Fruit fly (Drosophila melanogaster) whole organism: ENCODE results near the gene RhoL.

Experiments used
- CG8478 ChIP-seq: fragments of >200 bp; optimal IDR thresholded peaks from 2 replicates; lab custom pipeline; 2018; ENCODE audit warnings: inconsistent platforms
- Dll ChIP-seq: fragments of >200 bp; optimal IDR thresholded peaks from 2 replicates; lab custom pipeline; 2017
- EcR ChIP-seq, 2 experiments: fragments of >200 bp; optimal IDR thresholded peaks; 2 replicates each; lab custom pipeline; 2017; ENCODE audit warnings: missing biosample characterization in 2 of 2, missing genetic modification characterization in 2 of 2, missing genetic modification reagents in 2 of 2
- pan ChIP-seq: fragments of >200 bp; optimal IDR thresholded peaks from 2 replicates; lab custom pipeline; 2017
- psq ChIP-seq: fragments of >200 bp; optimal IDR thresholded peaks from 2 replicates; lab custom pipeline; 2017
- usp ChIP-seq: fragments of >200 bp; optimal IDR thresholded peaks from 2 replicates; lab custom pipeline; 2017; ENCODE audit warnings: missing biosample characterization, missing genetic modification characterization, mixed read lengths

The RhoL gene

DNA sequence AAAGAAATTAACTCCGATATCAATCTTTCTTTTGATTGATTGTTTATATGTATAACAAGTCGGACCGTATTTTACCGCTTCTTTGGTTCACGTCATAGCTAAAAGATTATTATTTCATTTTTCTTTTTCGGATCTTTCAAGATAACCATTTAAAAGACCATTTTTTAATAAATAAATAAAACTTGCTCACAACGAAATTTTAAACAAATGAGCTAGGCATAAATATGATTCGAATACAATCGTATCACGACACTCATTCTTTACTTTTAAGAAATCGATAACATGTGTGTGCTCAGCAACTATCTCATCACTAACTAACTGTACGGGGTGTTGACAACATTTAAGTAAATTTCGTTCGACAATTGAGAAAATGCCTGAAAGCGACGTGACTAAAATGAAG, 2.0 kb upstream of the RhoL start, which contains the start of gene CG8149:
CG8149 (plus strand) TSS at position 302 of the 400 bp plus-strand sequence.
- no peak for TF ChIP-seq pan (lab: Kevin White, UChicago)
- no peak for TF ChIP-seq psq (lab: Kevin White, UChicago)
- no peak for TF ChIP-seq EcR (GFP tag; optimal IDR thresholded peaks at IDR 0.05; lab: Kevin White, UChicago)
- no peak for TF ChIP-seq CG8478 (lab: Kevin White, UChicago)

DNA sequence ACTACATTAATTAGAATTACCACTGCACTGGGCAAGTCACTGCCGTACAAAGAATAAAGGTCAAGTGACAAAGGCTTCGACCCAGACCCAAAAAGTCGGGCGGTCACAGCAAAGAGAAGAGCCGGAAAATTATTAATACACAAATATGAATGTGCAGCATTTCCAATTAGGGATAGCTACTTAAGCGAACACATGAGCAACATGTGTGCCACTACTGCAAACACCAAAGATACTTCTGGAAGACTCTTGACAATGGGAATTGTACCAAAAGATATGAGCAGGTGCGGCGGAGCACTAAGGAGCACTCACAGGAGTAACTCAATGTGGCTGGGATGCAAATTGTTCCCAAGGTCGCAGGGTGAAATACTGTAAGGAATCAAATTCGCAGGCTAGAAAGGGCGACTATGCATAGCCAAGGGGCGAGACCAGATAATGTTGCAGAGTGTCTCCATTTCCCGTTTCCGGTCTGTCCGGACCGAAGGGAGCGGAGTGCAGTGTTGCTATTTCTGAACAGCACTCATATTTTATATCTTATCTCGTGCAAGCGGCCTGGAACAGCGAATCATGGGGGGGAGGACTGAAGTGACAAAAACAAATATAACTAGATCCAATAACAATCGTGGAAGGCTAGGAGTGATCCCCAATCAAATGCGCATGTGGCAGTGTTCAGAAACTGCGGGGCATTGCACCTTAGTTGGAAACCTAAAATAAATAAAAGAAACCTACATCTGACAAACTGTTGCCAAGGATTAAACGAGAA, 1.1 kb upstream of the RhoL start:
- TF ChIP-seq psq (lab: Kevin White, UChicago) (no peak), usp (no peak), CG8478 (lab: Kevin White, UChicago) (no peak), EcR (GFP tag; optimal IDR thresholded peaks at IDR 0.05; lab: Kevin White, UChicago) (peak in 1 of 2 experiments; percentile 16)

DNA sequence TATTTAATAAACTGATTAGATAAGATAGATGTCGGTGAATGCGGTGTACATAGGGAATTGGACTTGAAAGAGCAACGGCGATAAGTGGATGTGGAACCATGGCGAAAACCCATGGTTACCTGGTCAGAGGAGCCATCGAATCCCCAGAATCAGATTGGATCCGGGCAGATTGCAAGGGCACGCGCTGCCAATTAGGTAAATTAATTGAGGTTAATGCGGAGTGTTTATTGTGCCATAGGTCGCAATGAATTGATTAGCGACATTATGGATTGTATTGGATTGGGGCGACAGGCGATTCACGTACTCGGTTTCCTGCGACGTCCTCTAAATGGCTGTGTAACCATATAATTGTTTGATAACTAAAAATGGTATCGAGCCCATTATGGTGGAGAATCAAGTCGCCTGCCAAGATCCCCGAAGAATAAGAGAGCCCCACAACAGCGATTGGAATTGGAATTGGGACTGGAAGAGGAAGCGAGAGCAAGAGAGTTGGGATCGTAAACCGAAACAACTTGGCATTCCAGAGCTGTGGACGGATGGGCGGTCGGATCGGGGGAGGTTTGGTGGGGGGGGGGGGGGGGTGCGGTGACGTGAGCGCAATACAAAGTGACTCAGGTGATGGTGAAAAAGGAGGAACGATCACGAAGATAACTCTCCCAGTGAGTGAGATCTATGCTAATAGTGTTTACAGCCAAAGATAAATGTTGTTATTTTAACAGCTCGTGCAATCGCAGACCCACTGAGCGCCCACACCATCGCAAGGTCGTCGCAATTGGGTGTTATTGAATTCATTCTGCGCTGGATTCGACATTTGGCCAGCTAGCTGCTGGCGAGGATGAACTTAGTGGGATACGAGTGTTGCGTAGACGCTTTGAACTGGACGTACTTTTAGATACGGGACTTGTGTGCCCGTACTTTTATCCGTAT, 629 bp downstream of the RhoL start:
- no peak for TF ChIP-seq EcR (GFP tag; optimal IDR thresholded peaks at IDR 0.05; lab: Kevin White, UChicago)
- no peak for TF ChIP-seq CG8478 (lab: Kevin White, UChicago)
- no peak for TF ChIP-seq Dll (lab: Kevin White, UChicago)
- no peak for TF ChIP-seq pan (lab: Kevin White, UChicago)
- TF ChIP-seq usp, result no peak
- TF ChIP-seq psq (lab: Kevin White, UChicago), result no peak

DNA sequence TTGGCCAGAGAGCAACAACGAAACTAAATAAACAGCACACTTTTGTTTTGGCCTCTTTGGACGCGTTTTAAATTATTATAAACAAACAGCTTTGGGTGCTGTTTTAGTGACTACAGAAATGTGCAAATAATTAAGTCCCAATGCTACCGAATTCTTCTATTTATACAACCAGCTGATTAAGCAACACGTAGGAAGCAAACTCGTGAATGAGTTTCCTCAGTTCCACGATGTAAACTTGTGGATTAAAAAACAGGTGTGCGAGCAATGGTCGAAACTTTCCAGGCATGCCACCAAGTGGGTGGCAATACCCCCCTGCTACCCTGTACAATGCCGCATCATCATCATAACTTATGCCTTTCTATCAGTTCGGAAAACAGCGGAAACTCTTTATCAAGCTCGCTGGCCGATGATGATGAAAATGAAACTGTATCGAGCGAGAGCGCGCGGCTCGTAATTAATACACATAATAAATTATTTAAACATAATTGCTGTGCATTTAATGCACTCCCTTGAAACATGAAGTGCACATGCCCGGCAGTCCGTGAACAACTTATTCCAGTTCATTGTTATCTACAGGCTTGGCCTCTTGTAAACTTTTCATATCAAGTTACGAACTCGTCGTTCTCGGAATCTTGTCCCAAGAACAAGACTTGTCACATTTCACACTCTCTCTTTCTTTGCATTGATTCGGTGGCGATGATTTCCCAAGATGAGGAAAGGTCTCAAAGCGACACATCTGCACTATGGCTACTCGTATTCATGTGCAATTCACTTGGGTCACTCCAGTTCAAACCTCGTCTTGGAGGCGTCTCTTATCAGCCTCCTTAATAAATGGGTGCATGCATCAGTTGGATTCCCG, 2.0 kb downstream of the RhoL start:
- TF ChIP-seq EcR (GFP tag; optimal IDR thresholded peaks at IDR 0.05; lab: Kevin White, UChicago) (no peak), Dll (lab: Kevin White, UChicago) (no peak), pan (lab: Kevin White, UChicago) (no peak), psq (lab: Kevin White, UChicago) (no peak), usp (no peak), CG8478 (lab: Kevin White, UChicago) (no peak)

DNA sequence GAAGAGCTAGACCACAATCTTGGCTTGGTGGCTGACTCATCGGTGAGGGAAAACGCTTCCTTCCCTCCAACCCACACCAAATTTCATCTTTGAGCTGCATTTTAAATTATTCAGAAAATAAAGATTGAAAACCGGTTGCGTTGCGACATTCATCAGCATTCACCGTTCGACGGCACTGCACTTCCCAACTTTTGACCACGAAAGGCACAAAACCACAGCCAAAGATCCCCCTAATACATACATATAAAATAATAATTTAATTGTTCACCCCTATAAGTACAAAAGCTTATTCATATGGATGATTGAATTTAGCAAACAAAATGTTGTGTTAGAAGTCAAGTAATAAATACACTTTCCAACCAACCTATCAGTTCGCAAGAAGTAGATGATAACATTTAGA, 3.1 kb downstream of the RhoL start:
- TF ChIP-seq pan (lab: Kevin White, UChicago), result no peak
- TF ChIP-seq usp, result no peak
- TF ChIP-seq Dll (lab: Kevin White, UChicago), result no peak
- TF ChIP-seq EcR (GFP tag; optimal IDR thresholded peaks at IDR 0.05; lab: Kevin White, UChicago), result no peak
- TF ChIP-seq psq (lab: Kevin White, UChicago), result no peak
- no peak for TF ChIP-seq CG8478 (lab: Kevin White, UChicago)

DNA sequence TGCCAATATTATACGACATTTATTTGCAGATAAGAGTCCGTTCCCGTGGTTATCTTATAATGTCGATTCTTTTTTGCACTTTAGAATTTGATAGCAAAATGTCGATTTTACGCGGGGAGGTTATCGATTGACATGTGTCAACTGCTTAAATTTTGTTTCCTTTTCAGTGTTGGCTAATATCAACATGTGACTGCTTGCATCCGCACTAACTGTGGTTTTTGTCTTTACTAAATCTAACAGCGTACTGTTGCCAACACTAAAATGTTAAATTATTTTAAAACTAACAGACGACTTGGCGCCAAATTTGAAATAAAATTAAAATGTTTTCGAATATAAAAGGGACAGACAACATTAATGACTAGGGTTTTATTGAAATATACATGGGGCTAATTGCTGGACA, 5.6 kb downstream of the RhoL start:
- TF ChIP-seq psq (lab: Kevin White, UChicago), result no peak
- TF ChIP-seq Dll (lab: Kevin White, UChicago), result no peak
- TF ChIP-seq EcR (GFP tag; optimal IDR thresholded peaks at IDR 0.05; lab: Kevin White, UChicago), result no peak
- TF ChIP-seq pan (lab: Kevin White, UChicago), result no peak
- TF ChIP-seq CG8478 (lab: Kevin White, UChicago), result no peak
- TF ChIP-seq usp, result no peak

DNA sequence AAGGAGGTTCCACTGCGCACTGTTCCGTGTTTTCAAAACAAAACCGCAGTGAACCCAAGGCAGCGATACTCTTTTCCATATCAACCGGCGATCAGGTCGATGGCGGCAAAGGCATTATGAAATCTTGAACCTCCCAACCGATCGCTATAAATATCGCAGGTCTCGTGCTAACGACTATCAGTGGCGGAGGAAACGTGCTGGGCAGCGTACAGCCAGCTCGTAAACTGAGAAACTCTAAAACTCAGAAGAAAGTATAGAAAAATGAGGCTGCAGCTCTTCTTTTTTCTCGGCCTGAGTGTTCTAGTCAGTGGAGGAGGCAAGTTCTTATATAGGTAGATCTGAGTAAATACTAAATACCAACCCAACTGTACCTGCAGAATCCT, 7.8 kb downstream of the RhoL start, which contains the start of gene phu:
phu (plus strand) TSS at position 175 of the 383 bp plus-strand sequence.
- TF ChIP-seq psq (lab: Kevin White, UChicago) (no peak), CG8478 (lab: Kevin White, UChicago) (no peak), EcR (GFP tag; optimal IDR thresholded peaks at IDR 0.05; lab: Kevin White, UChicago) (no peak), pan (lab: Kevin White, UChicago) (no peak), Dll (lab: Kevin White, UChicago) (no peak), usp (no peak)

DNA sequence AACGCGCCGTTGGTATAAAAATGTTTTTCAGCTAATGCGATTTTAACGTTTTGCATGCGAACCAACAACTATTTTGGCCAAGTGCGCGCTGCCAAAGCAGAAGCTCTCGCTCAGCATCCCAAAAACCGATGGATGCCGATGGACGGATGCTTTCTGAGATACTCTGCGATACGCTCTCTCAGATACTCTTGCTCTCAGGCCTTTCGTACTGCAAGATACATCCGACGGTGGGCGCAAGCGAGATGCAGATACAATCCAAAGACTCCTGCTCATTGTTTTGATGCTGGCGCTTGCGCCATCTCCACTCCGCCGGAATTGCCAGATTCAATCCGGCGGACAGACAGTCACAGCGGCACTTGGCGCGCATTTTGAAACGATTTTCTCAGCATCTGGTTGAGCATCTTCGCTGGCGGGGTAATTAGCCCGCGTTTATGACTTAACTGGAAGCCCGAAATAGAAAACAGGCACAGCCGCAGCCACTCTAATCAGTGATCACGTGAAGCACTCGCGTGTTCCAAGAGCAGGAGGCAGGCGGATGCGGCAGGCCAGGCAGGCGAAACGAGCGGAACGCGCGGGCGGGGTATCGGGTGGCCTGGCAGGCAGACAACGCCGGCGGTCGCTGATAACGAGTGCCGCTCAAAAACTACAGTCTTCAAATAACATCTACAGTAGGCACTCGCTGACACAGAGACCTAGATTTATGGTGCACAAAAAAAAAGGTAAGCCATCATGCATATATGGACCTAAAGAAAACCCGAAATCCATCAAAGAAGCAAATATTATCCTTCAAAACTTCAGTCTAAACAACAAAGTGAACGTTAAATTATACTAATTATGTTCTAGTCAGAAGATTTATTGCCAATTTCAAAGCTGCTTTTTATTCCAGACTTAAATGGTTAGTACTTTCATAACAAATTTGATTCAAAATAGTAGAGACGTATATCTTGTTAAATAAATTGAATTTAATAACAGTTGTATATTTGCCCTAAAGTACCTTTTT, 8.5 kb downstream of the RhoL start, which contains the start of gene CG16779:
CG16779 (minus strand) TSS at position 51 of the 1,000 bp plus-strand sequence.
- TF ChIP-seq Dll (lab: Kevin White, UChicago) (no peak), CG8478 (lab: Kevin White, UChicago) (no peak), psq (lab: Kevin White, UChicago) (no peak), pan (lab: Kevin White, UChicago) (no peak)

DNA sequence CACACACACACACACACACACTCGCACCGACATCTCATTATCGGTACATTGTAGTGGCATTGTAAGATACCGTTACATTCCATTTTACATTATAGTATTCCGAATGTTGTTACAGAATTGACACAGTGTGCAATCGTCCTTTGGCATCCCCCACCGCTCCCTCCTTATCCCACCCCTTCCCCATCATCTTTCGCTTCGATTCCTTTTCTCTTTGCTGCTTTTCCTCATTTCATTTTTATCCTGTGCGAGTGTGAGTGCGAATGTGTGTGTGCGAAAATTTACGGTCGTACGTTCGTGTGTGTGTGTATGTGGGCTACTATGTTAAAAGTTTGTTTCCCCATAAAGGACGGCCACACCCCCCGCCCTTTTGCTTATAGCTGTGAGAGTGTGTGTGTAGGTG, 10.3 kb downstream of the RhoL start:
- TF ChIP-seq psq (lab: Kevin White, UChicago) (no peak), EcR (GFP tag; optimal IDR thresholded peaks at IDR 0.05; lab: Kevin White, UChicago) (no peak), Dll (lab: Kevin White, UChicago) (no peak), usp (no peak), CG8478 (lab: Kevin White, UChicago) (no peak), pan (lab: Kevin White, UChicago) (no peak)
